Worm (Caenorhabditis elegans) whole organism, young adult: ENCODE data around the gene ceh-37.

Experiments used
- B0336.3 ChIP-seq: fragments of 200-800 bp; sonication (Bioruptor generic); IDR thresholded peaks from 2 replicates; pipeline ENCODE4 v1.3.6; 2022; ENCODE audit warnings: missing genetic modification characterization, missing compliant biosample characterization
- C06A6.2 ChIP-seq: fragments of 200-800 bp; sonication (Bioruptor generic); conservative IDR thresholded peaks from 2 replicates; pipeline ENCODE4 v1.3.6; 2022; ENCODE audit warnings: missing genetic modification characterization, missing compliant biosample characterization
- C17E4.6 ChIP-seq: fragments of 200-800 bp; sonication (Bioruptor generic); IDR thresholded peaks from 2 replicates; pipeline ENCODE4 v1.3.6; 2022; ENCODE audit warnings: missing genetic modification reagents, missing genetic modification characterization, missing compliant biosample characterization
- F52B5.7 ChIP-seq: sonication (generic microtip); optimal IDR thresholded peaks from 2 replicates; lab custom pipeline; 2016; ENCODE audit warnings: mild to moderate bottlenecking, missing genetic modification characterization, missing compliant biosample characterization
- F55B11.4 ChIP-seq: sonication (generic microtip); optimal IDR thresholded peaks from 2 replicates; lab custom pipeline; 2016; ENCODE audit warnings: missing compliant biosample characterization, missing genetic modification characterization, borderline replicate concordance; ENCODE audit not compliant: insufficient read depth
- T26A5.8 ChIP-seq: sonication (generic microtip); optimal IDR thresholded peaks from 2 replicates; lab custom pipeline; 2016; ENCODE audit warnings: missing genetic modification characterization, missing compliant biosample characterization
- Y53G8AR.9 ChIP-seq: fragments of 200-800 bp; sonication (Bioruptor generic); conservative IDR thresholded peaks from 2 replicates; pipeline ENCODE4 v1.3.6; 2022; ENCODE audit warnings: missing genetic modification reagents, missing genetic modification characterization, missing compliant biosample characterization
- Y56A3A.18 ChIP-seq: fragments of 200-800 bp; sonication (Bioruptor generic); IDR thresholded peaks from 2 replicates; pipeline ENCODE4 v1.3.6; 2022; ENCODE audit warnings: missing genetic modification reagents, missing genetic modification characterization, missing compliant biosample characterization
- Y95B8A.8 ChIP-seq: fragments of 200-800 bp; sonication (Bioruptor generic); IDR thresholded peaks from 2 replicates; pipeline ENCODE4 v1.3.6; 2022; ENCODE audit warnings: missing genetic modification reagents, missing genetic modification characterization, missing compliant biosample characterization
- ZK185.1 ChIP-seq: sonication (generic microtip); optimal IDR thresholded peaks from 2 replicates; lab custom pipeline; 2016; ENCODE audit warnings: mild to moderate bottlenecking, missing genetic modification characterization, missing compliant biosample characterization; ENCODE audit not compliant: poor library complexity, severe bottlenecking
- aptf-3 ChIP-seq: fragments of 200-800 bp; sonication (Bioruptor generic); IDR thresholded peaks from 2 replicates; pipeline ENCODE4 v1.3.6; 2022; ENCODE audit warnings: missing genetic modification characterization, missing compliant biosample characterization
- atf-7 ChIP-seq: sonication (generic microtip); optimal IDR thresholded peaks from 2 replicates; lab custom pipeline; 2017; ENCODE audit warnings: mild to moderate bottlenecking, missing genetic modification characterization, missing compliant biosample characterization
- bed-1 ChIP-seq: fragments of 200-800 bp; sonication (Bioruptor generic); IDR thresholded peaks from 2 replicates; pipeline ENCODE4 v1.3.6; 2022; ENCODE audit warnings: missing genetic modification reagents, missing genetic modification characterization, missing compliant biosample characterization
- cebp-1 ChIP-seq, 2 experiments: fragments of 200-800 bp in 1 of 2; sonication (Bioruptor generic) in 1 of 2; sonication (generic microtip) in 1 of 2; IDR thresholded peaks in 1 of 2; optimal IDR thresholded peaks in 1 of 2; 2 replicates each; pipeline versions ENCODE4 v1.3.6 to Lab custom; 2017 to 2022; ENCODE audit warnings: missing compliant biosample characterization in 2 of 2, missing genetic modification characterization in 2 of 2, mild to moderate bottlenecking in 1 of 2, missing genetic modification reagents in 1 of 2, moderate library complexity in 1 of 2
- cebp-2 ChIP-seq: fragments of 200-800 bp; sonication (Bioruptor generic); IDR thresholded peaks from 2 replicates; pipeline ENCODE4 v1.3.6; 2022; ENCODE audit warnings: missing genetic modification characterization, missing compliant biosample characterization
- ceh-91 ChIP-seq: fragments of 200-800 bp; sonication (Bioruptor generic); IDR thresholded peaks from 2 replicates; pipeline ENCODE4 v1.3.6; 2022; ENCODE audit warnings: missing genetic modification reagents, missing genetic modification characterization, missing compliant biosample characterization
- chd-7 ChIP-seq: sonication (generic microtip); optimal IDR thresholded peaks from 2 replicates; lab custom pipeline; 2016; ENCODE audit warnings: mild to moderate bottlenecking, missing genetic modification characterization, moderate library complexity, missing compliant biosample characterization
- egl-44 ChIP-seq: fragments of 200-800 bp; sonication (Bioruptor generic); IDR thresholded peaks from 2 replicates; pipeline ENCODE4 v1.3.6; 2022; ENCODE audit warnings: missing genetic modification reagents, missing genetic modification characterization, missing compliant biosample characterization
- egrh-3 ChIP-seq: fragments of 200-800 bp; sonication (Bioruptor generic); IDR thresholded peaks from 2 replicates; pipeline ENCODE4 v1.3.6; 2022; ENCODE audit warnings: missing genetic modification reagents, missing genetic modification characterization, missing compliant biosample characterization
- hsf-1 ChIP-seq: fragments of 200-800 bp; sonication (Bioruptor generic); IDR thresholded peaks from 2 replicates; pipeline ENCODE4 v1.3.6; 2022; ENCODE audit warnings: missing genetic modification reagents, missing genetic modification characterization, missing compliant biosample characterization
- lag-1 ChIP-seq: fragments of 200-800 bp; sonication (Bioruptor generic); IDR thresholded peaks from 2 replicates; pipeline ENCODE4 v1.3.6; 2022; ENCODE audit warnings: missing genetic modification reagents, missing genetic modification characterization, missing compliant biosample characterization
- let-607 ChIP-seq, 2 experiments: fragments of 200-800 bp in 1 of 2; sonication (Bioruptor generic) in 1 of 2; sonication (generic microtip) in 1 of 2; optimal IDR thresholded peaks; 2 replicates each; lab custom pipeline; 2016 to 2018; ENCODE audit warnings: mild to moderate bottlenecking in 2 of 2, missing compliant biosample characterization in 2 of 2, missing genetic modification characterization in 2 of 2, moderate library complexity in 2 of 2, missing genotype in 1 of 2
- lin-26 ChIP-seq: fragments of 200-800 bp; sonication (Bioruptor generic); IDR thresholded peaks from 2 replicates; pipeline ENCODE4 v1.3.6; 2022; ENCODE audit warnings: missing genetic modification reagents, missing genetic modification characterization, missing compliant biosample characterization
- lin-35 ChIP-seq, 3 experiments: fragments of 150-350 bp in 2 of 3; sonication (generic microtip) in 1 of 3; optimal IDR thresholded peaks; 2 replicates each; lab custom pipeline; 2014 to 2018; ENCODE audit warnings: missing biosample characterization in 3 of 3, missing genetic modification characterization in 3 of 3, missing genetic modification reagents in 3 of 3
- lin-40 ChIP-seq: sonication (generic microtip); optimal IDR thresholded peaks from 2 replicates; lab custom pipeline; 2016; ENCODE audit warnings: missing genetic modification characterization, mild to moderate bottlenecking, missing compliant biosample characterization, missing genotype, missing genetic modification reagents
- madf-8 ChIP-seq: fragments of 200-800 bp; sonication (Bioruptor generic); conservative IDR thresholded peaks from 2 replicates; pipeline ENCODE4 v1.3.6; 2022; ENCODE audit warnings: missing genetic modification reagents, missing genetic modification characterization, missing compliant biosample characterization
- mcd-1 ChIP-seq: fragments of 200-800 bp; sonication (Bioruptor generic); IDR thresholded peaks from 2 replicates; pipeline ENCODE4 v1.3.6; 2022; ENCODE audit warnings: missing genetic modification reagents, missing genetic modification characterization, missing compliant biosample characterization
- mxl-1 ChIP-seq: sonication (generic microtip); optimal IDR thresholded peaks from 2 replicates; lab custom pipeline; 2016; ENCODE audit warnings: missing genetic modification characterization, missing compliant biosample characterization
- pha-4 ChIP-seq: fragments of 150-350 bp; sonication (generic microtip); optimal IDR thresholded peaks from 2 replicates; lab custom pipeline; 2014; ENCODE audit warnings: missing biosample characterization, missing genetic modification reagents, missing genetic modification characterization
- rcor-1 ChIP-seq: fragments of 200-800 bp; sonication (Bioruptor generic); IDR thresholded peaks from 2 replicates; pipeline ENCODE4 v1.3.6; 2022; ENCODE audit warnings: missing genetic modification reagents, missing genetic modification characterization, missing compliant biosample characterization
- rec-8 ChIP-seq, 2 experiments: sonication (generic microtip); optimal IDR thresholded peaks; 2 replicates each; lab custom pipeline; 2016; ENCODE audit warnings: mild to moderate bottlenecking in 2 of 2, missing genetic modification characterization in 2 of 2, missing genetic modification reagents in 2 of 2, missing genotype in 2 of 2, missing biosample characterization in 1 of 2, missing compliant biosample characterization in 1 of 2, moderate library complexity in 1 of 2
- repo-1 ChIP-seq: sonication (generic microtip); optimal IDR thresholded peaks from 2 replicates; lab custom pipeline; 2017; ENCODE audit warnings: mild to moderate bottlenecking, missing genetic modification characterization, missing compliant biosample characterization
- sdz-38 ChIP-seq: sonication (generic microtip); optimal IDR thresholded peaks from 2 replicates; lab custom pipeline; 2016; ENCODE audit warnings: missing genotype, missing genetic modification characterization, missing compliant biosample characterization
- snpc-4 ChIP-seq, 5 experiments: fragments of 150-350 bp in 1 of 5; sonication (generic microtip) in 4 of 5; optimal IDR thresholded peaks; 2 replicates each; lab custom pipeline; 2014 to 2018; ENCODE audit warnings: missing genetic modification characterization in 5 of 5, missing biosample characterization in 3 of 5, antibody characterized with exemption in 2 of 5, mild to moderate bottlenecking in 2 of 5, missing compliant biosample characterization in 2 of 5, missing genotype in 2 of 5, moderate library complexity in 2 of 5, missing genetic modification reagents in 1 of 5
- tbp1 ChIP-seq: fragments of 200-800 bp; sonication (Bioruptor generic); optimal IDR thresholded peaks from 2 replicates; lab custom pipeline; 2018; ENCODE audit warnings: mild to moderate bottlenecking, missing genetic modification characterization, missing compliant biosample characterization
- tbx-9 ChIP-seq: sonication (generic microtip); optimal IDR thresholded peaks from 2 replicates; lab custom pipeline; 2016; ENCODE audit warnings: borderline replicate concordance, missing genetic modification characterization, inconsistent platforms, missing compliant biosample characterization
- zfh-2 ChIP-seq: fragments of 200-800 bp; sonication (Bioruptor generic); conservative IDR thresholded peaks from 2 replicates; pipeline ENCODE4 v1.3.6; 2022; ENCODE audit warnings: missing genetic modification reagents, missing genetic modification characterization, missing compliant biosample characterization
- zim-3 ChIP-seq: sonication (generic microtip); optimal IDR thresholded peaks from 2 replicates; lab custom pipeline; 2017; ENCODE audit warnings: mild to moderate bottlenecking, missing genetic modification characterization, moderate library complexity, missing compliant biosample characterization

Gene ceh-37

DNA sequence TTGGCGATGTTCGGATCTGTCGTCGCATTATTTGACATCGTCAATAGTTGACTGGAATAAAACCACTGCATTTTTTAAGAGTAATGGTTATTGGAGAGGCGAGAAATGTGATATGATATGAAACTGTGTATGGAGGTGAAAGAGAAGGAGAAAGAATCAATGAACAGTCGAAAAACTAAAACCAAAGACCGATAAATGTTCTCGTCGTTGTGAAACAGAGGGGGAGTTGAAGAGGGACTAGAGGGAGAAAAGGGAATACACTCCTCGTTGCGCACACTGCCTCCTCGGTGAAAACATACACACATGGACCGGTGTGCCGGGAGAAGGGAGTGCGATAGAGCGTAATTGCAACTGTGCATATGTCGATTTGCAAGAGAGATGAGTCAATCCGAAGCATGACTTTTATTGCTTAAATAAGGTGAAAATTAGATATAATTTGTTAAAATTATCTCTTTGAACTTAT lies 38.2 kb downstream of the ceh-37 start, which contains the start of gene sym-4 (continued):
- no peak for TF ChIP-seq sdz-38 (tag; lab: Kevin White, UChicago)
- no peak for TF ChIP-seq F55B11.4 (tag; lab: Kevin White, UChicago)
- peak; percentile 68 for TF ChIP-seq pha-4 (tag; lab: Kevin White, UChicago)
- peak; percentile 82 for TF ChIP-seq lin-26
- no peak for TF ChIP-seq T26A5.8 (tag; lab: Kevin White, UChicago)
- TF ChIP-seq lin-35 (GFP tag; optimal IDR thresholded peaks at IDR 0.05; lab: Kevin White, UChicago): peak in 1 of 3 experiments; percentile 77
- no peak for TF ChIP-seq madf-8 (GFP tag; lab: Robert Waterston, UW)
- no peak for TF ChIP-seq aptf-3
- no peak for TF ChIP-seq rec-8 (tag; optimal IDR thresholded peaks at IDR 0.05; lab: Kevin White, UChicago)
- TF ChIP-seq atf-7 (tag; lab: Kevin White, UChicago): peak; percentile 78
- peak; percentile 82; the same call in 1 of the 2 replicates for TF ChIP-seq Y53G8AR.9 (GFP tag; lab: Robert Waterston, UW)

DNA sequence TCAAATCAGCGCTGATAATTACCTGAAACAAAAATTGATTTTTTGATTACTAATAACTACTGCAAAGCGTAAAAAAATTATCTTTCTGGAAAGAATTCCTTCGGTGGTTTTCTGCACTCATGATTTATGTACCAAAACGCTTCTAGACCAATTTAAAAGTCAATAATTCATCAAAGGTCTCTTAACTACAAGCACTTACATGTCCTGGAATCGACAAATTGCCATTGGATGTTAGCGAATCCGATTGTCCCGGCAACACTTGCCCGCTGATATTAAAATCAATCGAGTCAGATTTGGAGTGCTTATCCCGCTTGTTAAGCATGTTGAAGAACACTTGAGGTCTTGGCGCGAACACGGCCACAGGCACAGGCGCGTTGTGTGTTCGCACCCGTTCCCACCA lies 42.6 kb downstream of the ceh-37 start:
- TF ChIP-seq mxl-1: no peak
- no peak for TF ChIP-seq ceh-91 (GFP tag; lab: Robert Waterston, UW)
- 0 out of 2 replicates have a peak, but pooled peaks have one; percentile 44 for TF ChIP-seq cebp-2 (GFP tag; lab: Robert Waterston, UW)
- no peak for TF ChIP-seq tbx-9 (tag; lab: Kevin White, UChicago)

- TF ChIP-seq C06A6.2 (no peak; the same call in 1 of the 2 replicates), hsf-1 (GFP tag; lab: Robert Waterston, UW) (no peak), mcd-1 (GFP tag; lab: Robert Waterston, UW) (peak; percentile 33; the same call in 1 of the 2 replicates), B0336.3 (GFP tag; lab: Robert Waterston, UW) (peak; percentile 35; the same call in 1 of the 2 replicates), rcor-1 (GFP tag; lab: Robert Waterston, UW) (no peak), lin-40 (tag; lab: Kevin White, UChicago) (no peak), F52B5.7 (peak; percentile 13), pha-4 (tag; lab: Kevin White, UChicago) (no peak), egl-44 (GFP tag; lab: Robert Waterston, UW) (0 out of 2 replicates have a peak, but pooled peaks have one; percentile 19), egrh-3 (GFP tag; lab: Robert Waterston, UW) (no peak), ZK185.1 (tag; lab: Kevin White, UChicago) (no peak), C17E4.6 (GFP tag; lab: Robert Waterston, UW) (no peak), zfh-2 (0 out of 2 replicates have a peak, but pooled peaks have one; percentile 8), Y53G8AR.9 (GFP tag; lab: Robert Waterston, UW) (peak; percentile 52; the same call in 1 of the 2 replicates), repo-1 (tag; lab: Kevin White, UChicago) (peak; percentile 11), lag-1 (GFP tag; lab: Robert Waterston, UW) (no peak), zim-3 (peak; percentile 25), tbx-9 (tag; lab: Kevin White, UChicago) (no peak), Y95B8A.8 (GFP tag; lab: Robert Waterston, UW) (0 out of 2 replicates have a peak, but pooled peaks have one; percentile 6), Y56A3A.18 (GFP tag; lab: Robert Waterston, UW) (peak; percentile 25; the same call in 1 of the 2 replicates), bed-1 (GFP tag; lab: Robert Waterston, UW) (no peak), sdz-38 (tag; lab: Kevin White, UChicago) (no peak), chd-7 (tag; lab: Kevin White, UChicago) (peak; percentile 55), let-607 (tag; optimal IDR thresholded peaks at IDR 0.05; lab: Kevin White, UChicago) (peak in 1 of 2 experiments; percentile 16), tbp1 (GFP tag; lab: Kevin White, UChicago) (no peak), snpc-4 (GFP tag; optimal IDR thresholded peaks at IDR 0.05; lab: Kevin White, UChicago) (no peak), snpc-4 (tag; optimal IDR thresholded peaks at IDR 0.05; lab: Kevin White, UChicago) (peak in 1 of 4 experiments; percentile 8), cebp-1 (GFP tag; IDR thresholded peaks at IDR 0.05; lab: Robert Waterston, UW) (no peak), cebp-1 (tag; optimal IDR thresholded peaks at IDR 0.05; lab: Kevin White, UChicago) (peak; percentile 13)
- TF ChIP-seq, all 124 proteins: peak for 14
Measured at ce11 chrX:14164234-14164633, 43.6 kb downstream of the ceh-37 start, which contains the start of gene vha-20. Gene vha-20 (minus strand): TSS chrX:14164506.
